Fruit fly (Drosophila melanogaster) whole organism, pupa: ENCODE measurements around the gene CG31751.

Experiments used
- CG10348 ChIP-seq: fragments of 200-800 bp; sonication (Bioruptor generic); IDR thresholded peaks from 2 replicates; pipeline ENCODE4 v1.3.6; 2022; ENCODE audit warnings: missing biosample characterization, missing genetic modification characterization
- CG12605 ChIP-seq: fragments of 200-800 bp; sonication (Bioruptor generic); IDR thresholded peaks from 2 replicates; pipeline ENCODE4 v1.3.6; 2022; ENCODE audit warnings: missing biosample characterization, missing genetic modification characterization
- CG13204 ChIP-seq: fragments of 200-800 bp; sonication (Bioruptor generic); optimal IDR thresholded peaks from 2 replicates; lab custom pipeline; 2018; ENCODE audit warnings: missing biosample characterization, mild to moderate bottlenecking, missing genetic modification characterization, moderate library complexity
- CG14655 ChIP-seq: fragments of 200-800 bp; sonication (Bioruptor generic); optimal IDR thresholded peaks from 3 replicates; lab custom pipeline; 2017; ENCODE audit warnings: mild to moderate bottlenecking, missing biosample characterization, missing genetic modification reagents, missing genetic modification characterization
- CG15710 ChIP-seq: fragments of 200-800 bp; sonication (Bioruptor generic); optimal IDR thresholded peaks from 2 replicates; lab custom pipeline; 2018; ENCODE audit warnings: missing biosample characterization, mild to moderate bottlenecking, missing genetic modification characterization, moderate library complexity
- CG17806 ChIP-seq: fragments of 200-800 bp; sonication (Bioruptor generic); optimal IDR thresholded peaks from 2 replicates; lab custom pipeline; 2018; ENCODE audit warnings: missing biosample characterization, mild to moderate bottlenecking, missing genetic modification characterization, moderate library complexity
- CG32121 ChIP-seq: fragments of 200-800 bp; sonication (Bioruptor generic); IDR thresholded peaks from 2 replicates; pipeline ENCODE4 v1.3.6; 2022; ENCODE audit warnings: missing biosample characterization, missing genetic modification characterization
- CG34367 ChIP-seq: fragments of 200-800 bp; sonication (Bioruptor generic); optimal IDR thresholded peaks from 2 replicates; lab custom pipeline; 2018; ENCODE audit warnings: missing biosample characterization, mild to moderate bottlenecking, missing genetic modification characterization
- CG4496 ChIP-seq: fragments of 200-800 bp; sonication (Bioruptor generic); IDR thresholded peaks from 3 replicates; pipeline ENCODE4 v1.3.6; 2022; ENCODE audit warnings: missing biosample characterization, missing genetic modification characterization
- CG8159 ChIP-seq: fragments of 200-800 bp; sonication (Bioruptor generic); optimal IDR thresholded peaks from 3 replicates; lab custom pipeline; 2018; ENCODE audit warnings: missing biosample characterization, mild to moderate bottlenecking, missing genetic modification characterization, moderate library complexity
- CG8301 ChIP-seq: fragments of 200-800 bp; sonication (Bioruptor generic); optimal IDR thresholded peaks from 2 replicates; lab custom pipeline; 2018; ENCODE audit warnings: missing biosample characterization, mild to moderate bottlenecking, missing genetic modification characterization
- CG9948 ChIP-seq: fragments of 200-800 bp; sonication (Bioruptor generic); optimal IDR thresholded peaks from 2 replicates; lab custom pipeline; 2018; ENCODE audit warnings: missing biosample characterization, mild to moderate bottlenecking, missing genetic modification characterization, moderate library complexity
- D1 ChIP-seq: fragments of 200-800 bp; sonication (Bioruptor generic); optimal IDR thresholded peaks from 2 replicates; lab custom pipeline; 2018; ENCODE audit warnings: missing biosample characterization, mild to moderate bottlenecking, missing genetic modification characterization, moderate library complexity
- EcR ChIP-seq: fragments of 200-800 bp; sonication (Bioruptor generic); optimal IDR thresholded peaks from 3 replicates; lab custom pipeline; 2019; ENCODE audit warnings: missing biosample characterization, missing genetic modification characterization, mild to moderate bottlenecking, moderate library complexity, missing genetic modification reagents
- Ets98B ChIP-seq: fragments of 200-800 bp; sonication (Bioruptor generic); IDR thresholded peaks from 2 replicates; pipeline ENCODE4 v1.3.6; 2022; ENCODE audit warnings: missing biosample characterization, missing genetic modification characterization
- Pif1A ChIP-seq: fragments of 200-800 bp; sonication (Bioruptor generic); optimal IDR thresholded peaks from 3 replicates; lab custom pipeline; 2016; ENCODE audit warnings: missing biosample characterization, missing genetic modification characterization
- Pif1B ChIP-seq: fragments of 200-800 bp; sonication (Bioruptor generic); optimal IDR thresholded peaks from 3 replicates; lab custom pipeline; 2016; ENCODE audit warnings: missing biosample characterization, missing genetic modification characterization
- Snoo ChIP-seq: fragments of 200-800 bp; sonication (Bioruptor generic); optimal IDR thresholded peaks from 3 replicates; lab custom pipeline; 2017; ENCODE audit warnings: missing biosample characterization, mild to moderate bottlenecking, missing genetic modification characterization, inconsistent platforms
- fd96Ca ChIP-seq: fragments of 200-800 bp; sonication (Bioruptor generic); IDR thresholded peaks from 3 replicates; pipeline ENCODE4 v1.3.6; 2022; ENCODE audit warnings: missing biosample characterization, missing genetic modification characterization
- gl ChIP-seq: fragments of 200-800 bp; sonication (Bioruptor generic); optimal IDR thresholded peaks from 2 replicates; lab custom pipeline; 2018; ENCODE audit warnings: missing biosample characterization, mild to moderate bottlenecking, missing genetic modification characterization
- rn ChIP-seq: fragments of 200-800 bp; sonication (Bioruptor generic); IDR thresholded peaks from 2 replicates; pipeline ENCODE4 v1.3.6; 2022; ENCODE audit warnings: missing biosample characterization, missing genetic modification characterization

Gene CG31751

DNA sequence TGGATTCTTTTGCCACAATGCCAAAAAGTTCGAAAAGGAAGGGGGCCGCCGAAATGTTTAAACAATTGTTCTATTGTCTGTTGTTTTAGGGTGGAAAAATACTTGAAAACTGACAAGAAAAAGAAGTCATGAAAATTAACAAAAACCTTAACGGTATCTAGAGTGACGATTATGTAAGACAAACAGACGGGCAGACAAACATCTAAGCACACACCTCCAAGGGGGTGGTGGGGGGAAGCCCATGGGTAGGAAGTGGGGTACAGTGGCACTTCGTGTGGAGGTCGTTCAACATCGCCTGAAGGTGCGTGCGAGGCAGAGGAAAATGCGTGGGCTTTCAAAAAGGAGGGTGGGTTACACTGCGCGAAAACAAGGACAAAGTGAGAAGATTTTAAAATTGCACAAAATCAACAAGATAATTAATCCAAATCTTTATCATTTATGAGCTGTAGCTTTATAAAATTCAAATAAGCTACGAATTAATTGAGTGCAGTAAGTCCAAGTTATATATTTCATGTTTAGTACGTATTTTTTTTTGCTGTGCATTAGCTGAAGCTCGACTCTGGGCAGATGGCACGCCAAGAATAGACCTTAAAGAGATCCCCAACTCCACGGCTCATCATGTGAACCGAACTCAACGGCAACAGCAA is 40.5 kb downstream of the CG31751 start:
- TF ChIP-seq CG15710 (tag; lab: Kevin White, UChicago) (peak; percentile 19), CG17806 (peak; percentile 60), CG8159 (tag; lab: Kevin White, UChicago) (peak; percentile 39), CG32121 (GFP tag; lab: Robert Waterston, UW) (no peak), CG4496 (GFP tag; lab: Robert Waterston, UW) (peak; percentile 38; the same call in 1 of the 3 replicates), CG34367 (tag; lab: Kevin White, UChicago) (no peak), CG9948 (tag; lab: Kevin White, UChicago) (peak; percentile 47), CG8301 (tag; lab: Kevin White, UChicago) (peak; percentile 39), fd96Ca (GFP tag; lab: Robert Waterston, UW) (no peak; the same call in 2 of the 3 replicates), D1 (tag; lab: Kevin White, UChicago) (no peak)
- TF ChIP-seq, all 21 proteins: peak for 6

DNA sequence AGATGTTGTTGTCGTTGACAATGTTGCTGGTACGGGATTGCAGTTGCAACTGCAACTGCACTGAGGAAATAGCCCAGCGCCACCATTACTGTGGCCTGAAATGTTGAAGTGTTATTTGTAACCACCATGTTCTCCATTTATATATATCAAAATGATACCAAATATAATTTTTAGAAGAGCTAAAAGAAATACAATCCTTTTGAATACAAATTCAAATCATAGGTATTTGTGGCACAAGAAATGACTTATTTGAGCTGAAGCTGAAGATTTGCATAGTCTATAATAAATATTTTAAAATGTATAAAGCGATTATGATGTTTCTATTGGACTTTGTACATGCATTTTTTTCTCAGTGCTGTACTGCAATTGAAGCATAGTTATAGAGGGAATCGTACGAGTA is 42.6 kb downstream of the CG31751 start:
- no peak for TF ChIP-seq CG4496 (GFP tag; lab: Robert Waterston, UW)
- no peak for TF ChIP-seq gl (tag; lab: Kevin White, UChicago)
- TF ChIP-seq Ets98B (GFP tag; lab: Robert Waterston, UW) = no peak
- no peak for TF ChIP-seq Pif1A
- TF ChIP-seq CG12605 (GFP tag; lab: Robert Waterston, UW) = no peak
- no peak for TF ChIP-seq CG10348 (GFP tag; lab: Robert Waterston, UW)
- TF ChIP-seq CG8159 (tag; lab: Kevin White, UChicago) = no peak
- no peak for TF ChIP-seq CG34367 (tag; lab: Kevin White, UChicago)
- TF ChIP-seq CG8301 (tag; lab: Kevin White, UChicago) = no peak
- no peak for TF ChIP-seq EcR (GFP tag; lab: Kevin White, UChicago)
- no peak for TF ChIP-seq CG13204 (GFP tag; lab: Kevin White, UChicago)
- TF ChIP-seq CG32121 (GFP tag; lab: Robert Waterston, UW) = no peak

DNA sequence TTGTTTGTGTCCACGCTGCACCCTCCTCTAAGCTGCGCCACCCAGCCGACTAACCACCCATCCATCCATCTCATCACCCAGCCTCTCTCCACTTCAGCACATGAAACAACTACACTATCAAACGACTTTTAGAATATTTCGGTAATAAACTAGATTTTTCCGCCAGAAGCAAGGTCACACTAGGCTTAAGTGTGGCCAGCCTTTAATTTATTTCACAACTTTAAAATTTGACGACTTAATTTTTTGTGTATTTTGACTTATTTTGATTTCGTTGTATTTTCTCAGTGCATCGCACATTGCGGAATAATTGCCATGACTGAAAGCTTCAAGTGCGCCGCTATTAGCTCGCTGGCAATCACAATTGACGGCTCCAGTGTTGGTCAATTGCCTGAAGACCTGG is 47.8 kb downstream of the CG31751 start:
- no peak for TF ChIP-seq CG12605 (GFP tag; lab: Robert Waterston, UW)
- no peak for TF ChIP-seq gl (tag; lab: Kevin White, UChicago)
- no peak for TF ChIP-seq CG9948 (tag; lab: Kevin White, UChicago)
- TF ChIP-seq CG10348 (GFP tag; lab: Robert Waterston, UW) = peak; percentile 45
- no peak for TF ChIP-seq EcR (GFP tag; lab: Kevin White, UChicago)
- TF ChIP-seq CG15710 (tag; lab: Kevin White, UChicago) = no peak
- TF ChIP-seq fd96Ca (GFP tag; lab: Robert Waterston, UW) = peak; percentile 74
- TF ChIP-seq CG4496 (GFP tag; lab: Robert Waterston, UW) = peak; percentile 76
- TF ChIP-seq CG32121 (GFP tag; lab: Robert Waterston, UW) = peak; percentile 36; the same call in 1 of the 2 replicates
- no peak for TF ChIP-seq rn
- TF ChIP-seq CG17806 = no peak
- TF ChIP-seq Pif1A = peak; percentile 13
- TF ChIP-seq CG14655 (GFP tag; lab: Kevin White, UChicago) = peak; percentile 62
- TF ChIP-seq CG13204 (GFP tag; lab: Kevin White, UChicago) = no peak
- no peak for TF ChIP-seq D1 (tag; lab: Kevin White, UChicago)
- TF ChIP-seq CG8159 (tag; lab: Kevin White, UChicago) = no peak
- peak; percentile 67 for TF ChIP-seq CG8301 (tag; lab: Kevin White, UChicago)
- peak; percentile 70 for TF ChIP-seq Ets98B (GFP tag; lab: Robert Waterston, UW)
- TF ChIP-seq CG34367 (tag; lab: Kevin White, UChicago) = no peak
- no peak for TF ChIP-seq Pif1B

DNA sequence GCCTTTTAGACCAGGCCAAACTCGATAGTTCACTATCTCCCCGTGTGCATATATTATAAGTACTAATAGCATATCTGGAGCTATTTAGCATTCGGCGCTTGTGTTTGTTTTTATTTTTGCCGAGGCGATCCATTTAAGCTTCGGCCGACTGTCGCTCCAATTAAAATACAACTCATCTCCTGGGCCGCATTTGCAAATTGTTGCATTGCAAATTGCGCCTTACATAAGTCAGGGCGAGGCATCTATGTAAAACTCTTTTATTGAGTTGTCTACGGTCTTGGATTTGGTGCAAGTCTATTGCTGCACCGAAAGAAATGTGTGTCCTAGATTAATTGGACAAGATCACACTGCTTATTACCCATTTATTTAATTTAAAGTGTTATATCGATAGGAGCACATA is 51.0 kb downstream of the CG31751 start:
- no peak for TF ChIP-seq gl (tag; lab: Kevin White, UChicago)
- no peak for TF ChIP-seq D1 (tag; lab: Kevin White, UChicago)
- TF ChIP-seq Snoo (tag; lab: Kevin White, UChicago) = no peak
- no peak for TF ChIP-seq CG14655 (GFP tag; lab: Kevin White, UChicago)
- no peak for TF ChIP-seq CG34367 (tag; lab: Kevin White, UChicago)
- no peak for TF ChIP-seq CG12605 (GFP tag; lab: Robert Waterston, UW)
- TF ChIP-seq CG17806 = no peak

DNA sequence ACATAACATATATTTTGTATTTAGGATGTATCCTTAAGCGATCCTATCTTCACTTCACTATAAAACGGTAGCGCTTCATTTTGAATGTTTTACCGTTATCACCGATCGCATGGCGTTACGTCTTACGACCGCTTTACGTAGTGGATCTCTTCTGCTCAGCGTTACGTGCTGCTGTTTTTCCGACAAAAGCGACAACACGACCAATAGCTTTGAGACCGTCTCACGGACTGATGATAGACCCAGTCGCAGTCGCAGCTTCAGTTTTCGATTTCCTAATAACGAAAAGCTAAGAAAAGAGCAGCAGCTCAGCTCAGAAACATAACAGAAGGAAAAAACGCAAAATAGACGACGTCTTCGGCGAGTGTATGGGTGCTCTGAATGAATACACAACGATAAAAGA is 55.3 kb downstream of the CG31751 start, which contains the start of gene CG10348:
CG10348 (minus strand) TSS at position 234 of the 400 bp plus-strand sequence.
- no peak for TF ChIP-seq CG13204 (GFP tag; lab: Kevin White, UChicago)
- no peak for TF ChIP-seq gl (tag; lab: Kevin White, UChicago)
- TF ChIP-seq CG4496 (GFP tag; lab: Robert Waterston, UW) = no peak
- TF ChIP-seq CG17806 = no peak
- no peak for TF ChIP-seq fd96Ca (GFP tag; lab: Robert Waterston, UW)
- no peak for TF ChIP-seq CG32121 (GFP tag; lab: Robert Waterston, UW)
- TF ChIP-seq D1 (tag; lab: Kevin White, UChicago) = no peak
- no peak for TF ChIP-seq CG14655 (GFP tag; lab: Kevin White, UChicago)
- TF ChIP-seq CG8159 (tag; lab: Kevin White, UChicago) = no peak
- TF ChIP-seq CG12605 (GFP tag; lab: Robert Waterston, UW) = no peak
- no peak for TF ChIP-seq CG9948 (tag; lab: Kevin White, UChicago)
- no peak for TF ChIP-seq EcR (GFP tag; lab: Kevin White, UChicago)
- TF ChIP-seq CG8301 (tag; lab: Kevin White, UChicago) = no peak
- TF ChIP-seq CG34367 (tag; lab: Kevin White, UChicago) = no peak
